Fruit fly (Drosophila melanogaster) whole organism, embryonic: ENCODE measurements around the gene pbl.

Experiments used
- ATbp ChIP-seq: fragments of 200-800 bp; sonication (Bioruptor generic); optimal IDR thresholded peaks from 2 replicates; lab custom pipeline; 2017; ENCODE audit warnings: missing biosample characterization, mild to moderate bottlenecking, missing genetic modification characterization, missing genetic modification reagents
- Ada2b ChIP-seq: fragments of 200-800 bp; sonication (Bioruptor generic); IDR thresholded peaks from 2 replicates; pipeline ENCODE4 v1.3.6; 2022; ENCODE audit warnings: missing biosample characterization, missing genetic modification characterization
- Adf1 ChIP-seq: fragments of 200-800 bp; sonication (Bioruptor generic); IDR thresholded peaks from 2 replicates; pipeline ENCODE4 v1.3.6; 2022; ENCODE audit warnings: missing biosample characterization, missing genetic modification characterization
- C15 ChIP-seq: fragments of 200-800 bp; sonication (Bioruptor generic); IDR thresholded peaks from 3 replicates; pipeline ENCODE4 v1.3.6; 2022; ENCODE audit warnings: missing biosample characterization, missing genetic modification characterization
- CG10267 ChIP-seq: fragments of 200-800 bp; sonication (Bioruptor generic); optimal IDR thresholded peaks from 2 replicates; lab custom pipeline; 2018; ENCODE audit warnings: missing biosample characterization, mild to moderate bottlenecking, missing genetic modification characterization, moderate library complexity
- CG10321 ChIP-seq: fragments of 200-800 bp; sonication (Bioruptor generic); IDR thresholded peaks from 2 replicates; pipeline ENCODE4 v1.3.6; 2022; ENCODE audit warnings: missing biosample characterization, missing genetic modification characterization
- CG14050 ChIP-seq: fragments of 200-800 bp; sonication (Bioruptor generic); IDR thresholded peaks from 3 replicates; pipeline ENCODE4 v1.3.6; 2022; ENCODE audit warnings: missing biosample characterization, missing genetic modification characterization
- CG17186 ChIP-seq: fragments of 200-800 bp; sonication (Bioruptor generic); optimal IDR thresholded peaks from 3 replicates; lab custom pipeline; 2017; ENCODE audit warnings: missing biosample characterization, missing genetic modification reagents, missing genetic modification characterization
- CG17912 ChIP-seq: fragments of 200-800 bp; sonication (Bioruptor generic); optimal IDR thresholded peaks from 2 replicates; lab custom pipeline; 2018; ENCODE audit warnings: missing biosample characterization, mild to moderate bottlenecking, missing genetic modification characterization
- CG2889 ChIP-seq: fragments of 200-800 bp; sonication (Bioruptor generic); IDR thresholded peaks from 3 replicates; pipeline ENCODE4 v1.3.6; 2022; ENCODE audit warnings: missing biosample characterization, missing genetic modification characterization
- CG32767 ChIP-seq: fragments of 200-800 bp; sonication (Bioruptor generic); IDR thresholded peaks from 2 replicates; pipeline ENCODE4 v1.3.6; 2022; ENCODE audit warnings: missing biosample characterization, missing genetic modification characterization
- CG4707 ChIP-seq: fragments of 200-800 bp; sonication (Bioruptor generic); optimal IDR thresholded peaks from 2 replicates; lab custom pipeline; 2018; ENCODE audit warnings: missing biosample characterization, mild to moderate bottlenecking, missing genetic modification characterization, moderate library complexity
- CG5180 ChIP-seq: fragments of 200-800 bp; sonication (Bioruptor generic); optimal IDR thresholded peaks from 3 replicates; lab custom pipeline; 2017; ENCODE audit warnings: missing biosample characterization, missing genetic modification characterization, mild to moderate bottlenecking, moderate library complexity, missing genetic modification reagents
- CG7839 ChIP-seq: fragments of 200-800 bp; sonication (Bioruptor generic); optimal IDR thresholded peaks from 3 replicates; lab custom pipeline; 2018; ENCODE audit warnings: missing biosample characterization, mild to moderate bottlenecking, missing genetic modification characterization, moderate library complexity
- CG8290 ChIP-seq, 3 experiments: fragments of 200-800 bp; sonication (Bioruptor generic); optimal IDR thresholded peaks; 2 replicates each; lab custom pipeline; 2016 to 2019; ENCODE audit warnings: missing biosample characterization in 3 of 3, missing genetic modification characterization in 3 of 3, mild to moderate bottlenecking in 2 of 3, moderate library complexity in 1 of 3
- CG8478 ChIP-seq: fragments of >200 bp; optimal IDR thresholded peaks from 2 replicates; lab custom pipeline; 2018
- CG9215 ChIP-seq: fragments of 200-800 bp; sonication (Bioruptor generic); IDR thresholded peaks from 2 replicates; pipeline ENCODE4 v1.3.6; 2022; ENCODE audit warnings: missing biosample characterization, missing genetic modification characterization
- CG9609 ChIP-seq: fragments of 200-800 bp; sonication (Bioruptor generic); optimal IDR thresholded peaks from 3 replicates; lab custom pipeline; 2016; ENCODE audit warnings: missing biosample characterization, missing genetic modification characterization
- CG9727 ChIP-seq: fragments of 200-800 bp; sonication (Bioruptor generic); optimal IDR thresholded peaks from 3 replicates; lab custom pipeline; 2017; ENCODE audit warnings: missing biosample characterization, mild to moderate bottlenecking, missing genetic modification characterization
- CG9876 ChIP-seq: fragments of 200-800 bp; sonication (Bioruptor generic); optimal IDR thresholded peaks from 2 replicates; lab custom pipeline; 2016; ENCODE audit warnings: missing biosample characterization, missing genetic modification characterization
- Camta ChIP-seq: fragments of 200-800 bp; sonication (Bioruptor generic); optimal IDR thresholded peaks from 2 replicates; lab custom pipeline; 2016; ENCODE audit warnings: missing biosample characterization, missing genetic modification characterization
- CrebB ChIP-seq: fragments of 200-800 bp; sonication (Bioruptor generic); optimal IDR thresholded peaks from 3 replicates; lab custom pipeline; 2018; ENCODE audit warnings: missing biosample characterization, mild to moderate bottlenecking, missing genetic modification characterization
- Dip2 ChIP-seq: fragments of 200-800 bp; sonication (Bioruptor generic); IDR thresholded peaks from 2 replicates; pipeline ENCODE4 v1.3.6; 2022; ENCODE audit warnings: missing biosample characterization, missing genetic modification characterization
- E2f2 ChIP-seq: fragments of 200-800 bp; sonication (Bioruptor generic); IDR thresholded peaks from 2 replicates; pipeline ENCODE4 v1.3.6; 2022; ENCODE audit warnings: missing biosample characterization, missing genetic modification characterization
- Ets65A ChIP-seq: fragments of 200-800 bp; sonication (Bioruptor generic); peaks from one replicate; lab custom pipeline; 2016; ENCODE audit warnings: missing biosample characterization, missing genetic modification characterization
- Fer2 ChIP-seq: fragments of 200-800 bp; sonication (Bioruptor generic); optimal IDR thresholded peaks from 2 replicates; lab custom pipeline; 2018; ENCODE audit warnings: missing biosample characterization, mild to moderate bottlenecking, missing genetic modification characterization, moderate library complexity
- GATAe ChIP-seq: fragments of 200-800 bp; sonication (Bioruptor generic); conservative IDR thresholded peaks from 2 replicates; pipeline ENCODE4 v1.3.6; 2022; ENCODE audit warnings: missing biosample characterization, missing genetic modification characterization
- Hr51 ChIP-seq, 2 experiments: fragments of 200-800 bp; sonication (Bioruptor generic); optimal IDR thresholded peaks; 2 replicates in 1 of 2; 3 replicates in 1 of 2; lab custom pipeline; 2016 to 2018; ENCODE audit warnings: missing biosample characterization in 2 of 2, missing genetic modification characterization in 2 of 2, mild to moderate bottlenecking in 1 of 2, moderate library complexity in 1 of 2
- Oaz ChIP-seq: fragments of 200-800 bp; sonication (Bioruptor generic); IDR thresholded peaks from 2 replicates; pipeline ENCODE4 v1.3.6; 2022; ENCODE audit warnings: missing biosample characterization, missing genetic modification characterization
- Spps ChIP-seq: fragments of 200-800 bp; sonication (Bioruptor generic); optimal IDR thresholded peaks from 2 replicates; lab custom pipeline; 2018; ENCODE audit warnings: missing biosample characterization, mild to moderate bottlenecking, missing genetic modification characterization
- Taf1 ChIP-seq: fragments of 200-800 bp; sonication (Bioruptor generic); IDR thresholded peaks from 2 replicates; pipeline ENCODE4 v1.3.6; 2022; ENCODE audit warnings: missing biosample characterization, missing genetic modification characterization
- cas ChIP-seq: fragments of 200-800 bp; sonication (Bioruptor generic); IDR thresholded peaks from 2 replicates; pipeline ENCODE4 v1.3.6; 2022; ENCODE audit warnings: missing biosample characterization, missing genetic modification characterization
- crol ChIP-seq: fragments of 200-800 bp; sonication (Bioruptor generic); IDR thresholded peaks from 2 replicates; pipeline ENCODE4 v1.3.6; 2022; ENCODE audit warnings: missing biosample characterization, missing genetic modification characterization
- gem ChIP-seq: fragments of 200-800 bp; sonication (Bioruptor generic); optimal IDR thresholded peaks from 2 replicates; lab custom pipeline; 2019; ENCODE audit warnings: missing biosample characterization, mild to moderate bottlenecking, missing genetic modification characterization, moderate library complexity
- inv ChIP-seq: fragments of 200-800 bp; sonication (Bioruptor generic); IDR thresholded peaks from 2 replicates; pipeline ENCODE4 v1.3.6; 2022; ENCODE audit warnings: missing biosample characterization, missing genetic modification characterization; ENCODE audit not compliant: partially characterized antibody
- ken ChIP-seq: fragments of 200-800 bp; sonication (Bioruptor generic); IDR thresholded peaks from 3 replicates; pipeline ENCODE4 v1.3.6; 2022; ENCODE audit warnings: missing biosample characterization, missing genetic modification characterization
- luna ChIP-seq: fragments of 200-800 bp; sonication (Bioruptor generic); optimal IDR thresholded peaks from 2 replicates; lab custom pipeline; 2016; ENCODE audit warnings: missing biosample characterization, missing genetic modification characterization
- nau ChIP-seq: fragments of 200-800 bp; sonication (Bioruptor generic); optimal IDR thresholded peaks from 3 replicates; lab custom pipeline; 2017; ENCODE audit warnings: missing biosample characterization, mild to moderate bottlenecking, missing genetic modification characterization, missing genetic modification reagents
- p53 ChIP-seq: fragments of 200-800 bp; sonication (Bioruptor generic); optimal IDR thresholded peaks from 2 replicates; lab custom pipeline; 2016; ENCODE audit warnings: missing biosample characterization, missing genetic modification characterization
- phol ChIP-seq: fragments of 200-800 bp; sonication (Bioruptor generic); optimal IDR thresholded peaks from 3 replicates; lab custom pipeline; 2018; ENCODE audit warnings: missing biosample characterization, mild to moderate bottlenecking, missing genetic modification characterization, moderate library complexity
- pita ChIP-seq: fragments of 200-800 bp; sonication (Bioruptor generic); optimal IDR thresholded peaks from 2 replicates; lab custom pipeline; 2017; ENCODE audit warnings: missing biosample characterization, mild to moderate bottlenecking, missing genetic modification characterization
- pzg ChIP-seq: fragments of 200-800 bp; sonication (Bioruptor generic); optimal IDR thresholded peaks from 3 replicates; lab custom pipeline; 2018; ENCODE audit warnings: missing biosample characterization, mild to moderate bottlenecking, missing genetic modification characterization, moderate library complexity
- repo ChIP-seq: fragments of 200-800 bp; sonication (Bioruptor generic); optimal IDR thresholded peaks from 2 replicates; lab custom pipeline; 2016; ENCODE audit warnings: missing biosample characterization, missing genetic modification characterization
- sob ChIP-seq: fragments of 200-800 bp; sonication (Bioruptor generic); IDR thresholded peaks from 2 replicates; pipeline ENCODE4 v1.3.6; 2022; ENCODE audit warnings: missing biosample characterization, missing genetic modification characterization
- tin ChIP-seq: fragments of 200-800 bp; sonication (Bioruptor generic); optimal IDR thresholded peaks from 3 replicates; lab custom pipeline; 2016; ENCODE audit warnings: missing biosample characterization, missing genetic modification characterization
- tup ChIP-seq: fragments of 200-800 bp; sonication (Bioruptor generic); optimal IDR thresholded peaks from 2 replicates; lab custom pipeline; 2016; ENCODE audit warnings: missing biosample characterization, mild to moderate bottlenecking, missing genetic modification characterization, moderate library complexity
- usp ChIP-seq: fragments of >200 bp; optimal IDR thresholded peaks from 2 replicates; lab custom pipeline; 2017; ENCODE audit warnings: missing biosample characterization, missing genetic modification characterization
- vfl ChIP-seq: fragments of 200-800 bp; sonication (Bioruptor generic); optimal IDR thresholded peaks from 2 replicates; lab custom pipeline; 2016; ENCODE audit warnings: missing biosample characterization, missing genetic modification characterization
- vvl ChIP-seq: fragments of 200-800 bp; sonication (Bioruptor generic); IDR thresholded peaks from 2 replicates; pipeline ENCODE4 v1.3.6; 2022; ENCODE audit warnings: missing biosample characterization, missing genetic modification characterization
- zen ChIP-seq: fragments of 200-800 bp; sonication (Bioruptor generic); optimal IDR thresholded peaks from 3 replicates; lab custom pipeline; 2018; ENCODE audit warnings: missing biosample characterization, mild to moderate bottlenecking, missing genetic modification characterization, moderate library complexity

Gene pbl

dm6 chr3L:7867036-7867787 lies 44.5 kb downstream of the pbl start, which contains the start of gene Pdp1 (continued):
- TF ChIP-seq nau (no peak), Hr51 (GFP tag; optimal IDR thresholded peaks at IDR 0.05; lab: Kevin White, UChicago) (no peak), inv (peak; percentile 25), pita (GFP tag; lab: Kevin White, UChicago) (no peak), GATAe (GFP tag; lab: Robert Waterston, UW) (peak; percentile 64), Fer2 (no peak), CG4707 (GFP tag; lab: Kevin White, UChicago) (peak; percentile 48), luna (GFP tag; lab: Kevin White, UChicago) (no peak), phol (tag; lab: Kevin White, UChicago) (no peak), Camta (no peak), ATbp (GFP tag; lab: Kevin White, UChicago) (peak; percentile 19), CG10321 (GFP tag; lab: Robert Waterston, UW) (peak; percentile 94), gem (tag; lab: Kevin White, UChicago) (peak; percentile 46), vvl (peak; percentile 61), CG17186 (GFP tag; lab: Kevin White, UChicago) (no peak), Spps (tag; lab: Kevin White, UChicago) (no peak), Dip2 (GFP tag; lab: Robert Waterston, UW) (no peak), CG14050 (GFP tag; lab: Robert Waterston, UW) (no peak), CG9609 (GFP tag; lab: Kevin White, UChicago) (no peak), CG5180 (GFP tag; lab: Kevin White, UChicago) (no peak), ken (GFP tag; lab: Robert Waterston, UW) (no peak), crol (peak; percentile 99), pzg (GFP tag; lab: Kevin White, UChicago) (no peak), tup (GFP tag; lab: Kevin White, UChicago) (no peak), vfl (GFP tag; lab: Kevin White, UChicago) (no peak), C15 (no peak), p53 (GFP tag; lab: Kevin White, UChicago) (no peak), CG10267 (tag; lab: Kevin White, UChicago) (no peak), zen (no peak), repo (peak; percentile 4), CG32767 (GFP tag; lab: Robert Waterston, UW) (no peak; the same call in 1 of the 2 replicates), CG9727 (peak; percentile 76), Ada2b (GFP tag; lab: Robert Waterston, UW) (peak; percentile 29; the same call in 1 of the 2 replicates), CrebB (tag; lab: Kevin White, UChicago) (no peak), CG8290 (GFP tag; optimal IDR thresholded peaks at IDR 0.05; lab: Kevin White, UChicago) (no peak), CG8290 (tag; optimal IDR thresholded peaks at IDR 0.05; lab: Kevin White, UChicago) (peak; percentile 22 to 86), CG7839 (tag; lab: Kevin White, UChicago) (peak; percentile 14), CG9215 (GFP tag; lab: Robert Waterston, UW) (no peak), CG17912 (GFP tag; lab: Kevin White, UChicago) (no peak), E2f2 (GFP tag; lab: Robert Waterston, UW) (0 out of 2 replicates have a peak, but pooled peaks have one; percentile 8), Taf1 (GFP tag; lab: Robert Waterston, UW) (no peak), Adf1 (GFP tag; lab: Robert Waterston, UW) (peak; percentile 80), usp (GFP tag; lab: Kevin White, UChicago) (no peak), tin (GFP tag; lab: Kevin White, UChicago) (no peak), sob (GFP tag; lab: Robert Waterston, UW) (no peak), CG8478 (lab: Kevin White, UChicago) (no peak), Ets65A (no peak), CG9876 (no peak), CG2889 (GFP tag; lab: Robert Waterston, UW) (no peak), Oaz (GFP tag; lab: Robert Waterston, UW) (no peak), cas (no peak; the same call in 1 of the 2 replicates)
